Worm (Caenorhabditis elegans) whole organism, L2 larva: ENCODE measurements around the gene fbxb-62.

Source experiments
- ama-1 ChIP-seq: fragments of 150-350 bp; optimal IDR thresholded peaks from 2 replicates; lab custom pipeline; 2018; ENCODE audit warnings: inconsistent platforms
- egl-27 ChIP-seq: sonication (generic microtip); optimal IDR thresholded peaks from 3 replicates; lab custom pipeline; 2017; ENCODE audit warnings: missing biosample characterization, missing genetic modification reagents, missing genetic modification characterization
- lsy-2 ChIP-seq, 2 experiments: fragments of 150-350 bp in 1 of 2; sonication (generic microtip) in 1 of 2; optimal IDR thresholded peaks; 2 replicates each; lab custom pipeline; 2014 to 2017; ENCODE audit warnings: missing biosample characterization in 2 of 2, missing genetic modification characterization in 2 of 2
- nhr-12 ChIP-seq: fragments of 150-350 bp; optimal IDR thresholded peaks from 2 replicates; lab custom pipeline; 2014; ENCODE audit warnings: missing biosample characterization, missing genetic modification characterization
- nhr-23 ChIP-seq: fragments of 150-350 bp; optimal IDR thresholded peaks from 2 replicates; lab custom pipeline; 2014; ENCODE audit warnings: missing biosample characterization, missing genetic modification reagents, missing genetic modification characterization
- unc-39 ChIP-seq: fragments of 150-350 bp; optimal IDR thresholded peaks from 2 replicates; lab custom pipeline; 2014; ENCODE audit warnings: missing biosample characterization, missing genetic modification characterization
- unc-62 ChIP-seq: fragments of 150-350 bp; optimal IDR thresholded peaks from 2 replicates; lab custom pipeline; 2014; ENCODE audit warnings: missing biosample characterization, missing genetic modification reagents, missing genetic modification characterization
- zag-1 ChIP-seq: fragments of 150-350 bp; optimal IDR thresholded peaks from 2 replicates; lab custom pipeline; 2014; ENCODE audit warnings: missing biosample characterization, missing genetic modification characterization
- ztf-11 ChIP-seq: sonication (generic microtip); optimal IDR thresholded peaks from 2 replicates; lab custom pipeline; 2017; ENCODE audit warnings: missing biosample characterization, missing genetic modification characterization

ce11 chrV:19301934-19302333 lies at the start of gene fbxb-62:
- no peak for TF ChIP-seq ama-1
- no peak for TF ChIP-seq lsy-2 (tag; optimal IDR thresholded peaks at IDR 0.05; lab: Kevin White, UChicago)
- no peak for TF ChIP-seq unc-62 (GFP tag; lab: Kevin White, UChicago)
- TF ChIP-seq ztf-11 (tag; lab: Kevin White, UChicago): no peak
- no peak for TF ChIP-seq unc-39 (tag; lab: Kevin White, UChicago)
- TF ChIP-seq egl-27 (tag; lab: Kevin White, UChicago): no peak
- no peak for TF ChIP-seq nhr-12 (tag; lab: Kevin White, UChicago)
- TF ChIP-seq nhr-23: no peak
- no peak for TF ChIP-seq zag-1 (tag; lab: Kevin White, UChicago)
